Fruit fly (Drosophila melanogaster) whole organism, embryonic: ENCODE measurements around the gene CG43312.

Experiments used
- Adf1 ChIP-seq: fragments of 200-800 bp; sonication (Bioruptor generic); IDR thresholded peaks from 2 replicates; pipeline ENCODE4 v1.3.6; 2022; ENCODE audit warnings: missing biosample characterization, missing genetic modification characterization
- Bteb2 ChIP-seq: fragments of 200-800 bp; sonication (Bioruptor generic); optimal IDR thresholded peaks from 2 replicates; lab custom pipeline; 2016; ENCODE audit warnings: missing biosample characterization, missing genetic modification characterization
- CG10366 ChIP-seq: fragments of 200-800 bp; sonication (Bioruptor generic); IDR thresholded peaks from 2 replicates; pipeline ENCODE4 v1.3.6; 2022; ENCODE audit warnings: missing biosample characterization, missing genetic modification characterization
- CG12219 ChIP-seq: fragments of 200-800 bp; sonication (Bioruptor generic); optimal IDR thresholded peaks from 3 replicates; lab custom pipeline; 2018; ENCODE audit warnings: missing biosample characterization, mild to moderate bottlenecking, missing genetic modification characterization
- CG13424 ChIP-seq: fragments of 200-800 bp; sonication (Bioruptor generic); optimal IDR thresholded peaks from 2 replicates; lab custom pipeline; 2019; ENCODE audit warnings: missing biosample characterization, mild to moderate bottlenecking, missing genetic modification characterization, moderate library complexity
- CG13624 ChIP-seq: fragments of 200-800 bp; sonication (Bioruptor generic); optimal IDR thresholded peaks from 2 replicates; lab custom pipeline; 2016; ENCODE audit warnings: missing biosample characterization, missing genetic modification characterization
- CG14050 ChIP-seq: fragments of 200-800 bp; sonication (Bioruptor generic); IDR thresholded peaks from 3 replicates; pipeline ENCODE4 v1.3.6; 2022; ENCODE audit warnings: missing biosample characterization, missing genetic modification characterization
- CG14667 ChIP-seq: fragments of 200-800 bp; sonication (Bioruptor generic); IDR thresholded peaks from 2 replicates; pipeline ENCODE4 v1.3.6; 2022; ENCODE audit warnings: missing biosample characterization, missing genetic modification characterization
- CG15011 ChIP-seq: fragments of 200-800 bp; sonication (Bioruptor generic); optimal IDR thresholded peaks from 3 replicates; lab custom pipeline; 2018; ENCODE audit warnings: missing biosample characterization, mild to moderate bottlenecking, missing genetic modification characterization
- CG17186 ChIP-seq: fragments of 200-800 bp; sonication (Bioruptor generic); optimal IDR thresholded peaks from 3 replicates; lab custom pipeline; 2017; ENCODE audit warnings: missing biosample characterization, missing genetic modification reagents, missing genetic modification characterization
- CG17912 ChIP-seq: fragments of 200-800 bp; sonication (Bioruptor generic); optimal IDR thresholded peaks from 2 replicates; lab custom pipeline; 2018; ENCODE audit warnings: missing biosample characterization, mild to moderate bottlenecking, missing genetic modification characterization
- CG18764 ChIP-seq: fragments of 200-800 bp; sonication (Bioruptor generic); optimal IDR thresholded peaks from 3 replicates; lab custom pipeline; 2016; ENCODE audit warnings: missing biosample characterization, missing genetic modification characterization
- CG2129 ChIP-seq: fragments of 200-800 bp; sonication (Bioruptor generic); IDR thresholded peaks from 2 replicates; pipeline ENCODE4 v1.3.6; 2022; ENCODE audit warnings: missing biosample characterization, missing genetic modification characterization; ENCODE audit not compliant: partially characterized antibody
- CG2202 ChIP-seq: fragments of 200-800 bp; sonication (Bioruptor generic); optimal IDR thresholded peaks from 2 replicates; lab custom pipeline; 2018; ENCODE audit warnings: missing biosample characterization, mild to moderate bottlenecking, missing genetic modification characterization
- CG31365 ChIP-seq: fragments of 200-800 bp; sonication (Bioruptor generic); optimal IDR thresholded peaks from 2 replicates; lab custom pipeline; 2018; ENCODE audit warnings: missing biosample characterization, mild to moderate bottlenecking, missing genetic modification characterization
- CG3163 ChIP-seq: fragments of 200-800 bp; sonication (Bioruptor generic); optimal IDR thresholded peaks from 3 replicates; lab custom pipeline; 2016; ENCODE audit warnings: missing biosample characterization, missing genetic modification characterization
- CG33213 ChIP-seq: fragments of 200-800 bp; sonication (Bioruptor generic); optimal IDR thresholded peaks from 3 replicates; lab custom pipeline; 2016; ENCODE audit warnings: missing biosample characterization, missing genetic modification characterization
- CG6272 ChIP-seq: fragments of 200-800 bp; sonication (Bioruptor generic); IDR thresholded peaks from 2 replicates; pipeline ENCODE4 v1.3.6; 2022; ENCODE audit warnings: missing biosample characterization, missing genetic modification characterization
- CG6791 ChIP-seq: fragments of 200-800 bp; sonication (Bioruptor generic); IDR thresholded peaks from 3 replicates; pipeline ENCODE4 v1.3.6; 2022; ENCODE audit warnings: missing biosample characterization, missing genetic modification characterization; ENCODE audit not compliant: partially characterized antibody
- CG7372 ChIP-seq: fragments of 200-800 bp; sonication (Bioruptor generic); IDR thresholded peaks from 2 replicates; pipeline ENCODE4 v1.3.6; 2022; ENCODE audit warnings: missing biosample characterization, missing genetic modification characterization
- CG8924 ChIP-seq: fragments of 200-800 bp; optimal IDR thresholded peaks from 3 replicates; lab custom pipeline; 2019; ENCODE audit warnings: missing biosample characterization, mild to moderate bottlenecking, missing genetic modification characterization, moderate library complexity
- CG8944 ChIP-seq: fragments of 200-800 bp; sonication (Bioruptor generic); optimal IDR thresholded peaks from 3 replicates; lab custom pipeline; 2016; ENCODE audit warnings: missing biosample characterization, missing genetic modification characterization
- Chrac-16 ChIP-seq: fragments of 200-800 bp; sonication (Bioruptor generic); optimal IDR thresholded peaks from 3 replicates; lab custom pipeline; 2016; ENCODE audit warnings: missing biosample characterization, missing genetic modification characterization
- Dad ChIP-seq: fragments of 200-800 bp; sonication (Bioruptor generic); optimal IDR thresholded peaks from 3 replicates; lab custom pipeline; 2016; ENCODE audit warnings: missing biosample characterization, missing genetic modification characterization
- E2f1 ChIP-seq: fragments of 200-800 bp; sonication (Bioruptor generic); IDR thresholded peaks from 2 replicates; pipeline ENCODE4 v1.3.6; 2022; ENCODE audit warnings: missing biosample characterization, missing genetic modification characterization
- HHEX ChIP-seq: fragments of 200-800 bp; sonication (Bioruptor generic); optimal IDR thresholded peaks from 3 replicates; lab custom pipeline; 2017; ENCODE audit warnings: missing biosample characterization, mild to moderate bottlenecking, missing genetic modification characterization, missing genetic modification reagents
- HLH3B ChIP-seq: fragments of 200-800 bp; sonication (Bioruptor generic); IDR thresholded peaks from 2 replicates; pipeline ENCODE4 v1.3.6; 2022; ENCODE audit warnings: missing biosample characterization, missing genetic modification characterization
- Hr3 ChIP-seq: fragments of 200-800 bp; sonication (Bioruptor generic); optimal IDR thresholded peaks from 3 replicates; lab custom pipeline; 2016; ENCODE audit warnings: missing biosample characterization, missing genetic modification characterization
- Lim3 ChIP-seq: fragments of 200-800 bp; sonication (Bioruptor generic); IDR thresholded peaks from 2 replicates; pipeline ENCODE4 v1.3.6; 2022; ENCODE audit warnings: missing biosample characterization, missing genetic modification characterization
- Lpt ChIP-seq: fragments of >200 bp; optimal IDR thresholded peaks from 2 replicates; lab custom pipeline; 2018; ENCODE audit warnings: missing biosample characterization, missing genetic modification characterization
- Mad ChIP-seq: fragments of 200-800 bp; sonication (Bioruptor generic); optimal IDR thresholded peaks from 2 replicates; lab custom pipeline; 2016; ENCODE audit warnings: missing biosample characterization, missing genetic modification characterization
- Oli ChIP-seq: fragments of 200-800 bp; sonication (Bioruptor generic); optimal IDR thresholded peaks from 2 replicates; lab custom pipeline; 2018; ENCODE audit warnings: missing biosample characterization, mild to moderate bottlenecking, missing genetic modification characterization, moderate library complexity
- Ptx1 ChIP-seq: fragments of 200-800 bp; sonication (Bioruptor generic); IDR thresholded peaks from 2 replicates; pipeline ENCODE4 v1.3.6; 2022; ENCODE audit warnings: missing biosample characterization, missing genetic modification characterization
- btn ChIP-seq: fragments of 200-800 bp; sonication (Bioruptor generic); optimal IDR thresholded peaks from 2 replicates; lab custom pipeline; 2016; ENCODE audit warnings: missing biosample characterization, missing genetic modification characterization
- crp ChIP-seq, 2 experiments: fragments of 200-800 bp; sonication (Bioruptor generic); optimal IDR thresholded peaks; 2 replicates in 1 of 2; 3 replicates in 1 of 2; lab custom pipeline; 2017; ENCODE audit warnings: missing biosample characterization in 2 of 2, missing genetic modification characterization in 2 of 2, mild to moderate bottlenecking in 1 of 2, moderate library complexity in 1 of 2
- dimm ChIP-seq: fragments of 200-800 bp; sonication (Bioruptor generic); IDR thresholded peaks from 2 replicates; pipeline ENCODE4 v1.3.6; 2022; ENCODE audit warnings: missing biosample characterization, missing genetic modification characterization
- hkb ChIP-seq, 2 experiments: fragments of 200-800 bp in 1 of 2; fragments of >200 bp in 1 of 2; sonication (Bioruptor generic) in 1 of 2; IDR thresholded peaks in 1 of 2; optimal IDR thresholded peaks in 1 of 2; 2 replicates each; pipeline versions ENCODE4 v1.3.6 to Lab custom; 2017 to 2022; ENCODE audit warnings: missing biosample characterization in 1 of 2, missing genetic modification characterization in 1 of 2
- lov ChIP-seq, 2 experiments: fragments of 200-800 bp in 1 of 2; fragments of >200 bp in 1 of 2; sonication (Bioruptor generic) in 1 of 2; IDR thresholded peaks in 1 of 2; optimal IDR thresholded peaks in 1 of 2; 2 replicates in 1 of 2; 3 replicates in 1 of 2; pipeline versions ENCODE4 v1.3.6 to Lab custom; 2017 to 2022; ENCODE audit warnings: missing biosample characterization in 1 of 2, missing genetic modification characterization in 1 of 2
- org-1 ChIP-seq: fragments of 200-800 bp; sonication (Bioruptor generic); optimal IDR thresholded peaks from 2 replicates; lab custom pipeline; 2017; ENCODE audit warnings: missing biosample characterization, missing genetic modification characterization
- pan ChIP-seq, 4 experiments: fragments of >200 bp in 3 of 4; fragments of 200-800 bp in 1 of 4; sonication (Bioruptor generic) in 1 of 4; optimal IDR thresholded peaks in 3 of 4; IDR thresholded peaks in 1 of 4; 2 replicates each; pipeline versions ENCODE4 v1.3.6 to Lab custom; 2017 to 2022; ENCODE audit warnings: missing biosample characterization in 2 of 4, missing genetic modification characterization in 2 of 4, mixed read lengths in 1 of 4
- ranshi ChIP-seq: fragments of 200-800 bp; sonication (Bioruptor generic); IDR thresholded peaks from 2 replicates; pipeline ENCODE4 v1.3.6; 2022; ENCODE audit warnings: missing biosample characterization, missing genetic modification characterization
- repo ChIP-seq: fragments of 200-800 bp; sonication (Bioruptor generic); optimal IDR thresholded peaks from 2 replicates; lab custom pipeline; 2016; ENCODE audit warnings: missing biosample characterization, missing genetic modification characterization
- sisA ChIP-seq: fragments of 200-800 bp; sonication (Bioruptor generic); IDR thresholded peaks from 2 replicates; pipeline ENCODE4 v1.3.6; 2022; ENCODE audit warnings: missing biosample characterization, missing genetic modification characterization
- sqz ChIP-seq: fragments of 200-800 bp; sonication (Bioruptor generic); optimal IDR thresholded peaks from 3 replicates; lab custom pipeline; 2018; ENCODE audit warnings: missing biosample characterization, mild to moderate bottlenecking, missing genetic modification characterization
- sug ChIP-seq: fragments of 200-800 bp; optimal IDR thresholded peaks from 2 replicates; lab custom pipeline; 2019; ENCODE audit warnings: missing biosample characterization, mild to moderate bottlenecking, missing genetic modification characterization, moderate library complexity
- tll ChIP-seq, 2 experiments: fragments of 200-800 bp in 1 of 2; fragments of >200 bp in 1 of 2; sonication (Bioruptor generic) in 1 of 2; optimal IDR thresholded peaks; 2 replicates each; lab custom pipeline; 2017 to 2019; ENCODE audit warnings: missing biosample characterization in 2 of 2, missing genetic modification characterization in 2 of 2, mild to moderate bottlenecking in 1 of 2, moderate library complexity in 1 of 2
- vfl ChIP-seq: fragments of 200-800 bp; sonication (Bioruptor generic); optimal IDR thresholded peaks from 2 replicates; lab custom pipeline; 2016; ENCODE audit warnings: missing biosample characterization, missing genetic modification characterization
- yki ChIP-seq: fragments of >200 bp; optimal IDR thresholded peaks from 3 replicates; lab custom pipeline; 2018

The CG43312 gene

DNA sequence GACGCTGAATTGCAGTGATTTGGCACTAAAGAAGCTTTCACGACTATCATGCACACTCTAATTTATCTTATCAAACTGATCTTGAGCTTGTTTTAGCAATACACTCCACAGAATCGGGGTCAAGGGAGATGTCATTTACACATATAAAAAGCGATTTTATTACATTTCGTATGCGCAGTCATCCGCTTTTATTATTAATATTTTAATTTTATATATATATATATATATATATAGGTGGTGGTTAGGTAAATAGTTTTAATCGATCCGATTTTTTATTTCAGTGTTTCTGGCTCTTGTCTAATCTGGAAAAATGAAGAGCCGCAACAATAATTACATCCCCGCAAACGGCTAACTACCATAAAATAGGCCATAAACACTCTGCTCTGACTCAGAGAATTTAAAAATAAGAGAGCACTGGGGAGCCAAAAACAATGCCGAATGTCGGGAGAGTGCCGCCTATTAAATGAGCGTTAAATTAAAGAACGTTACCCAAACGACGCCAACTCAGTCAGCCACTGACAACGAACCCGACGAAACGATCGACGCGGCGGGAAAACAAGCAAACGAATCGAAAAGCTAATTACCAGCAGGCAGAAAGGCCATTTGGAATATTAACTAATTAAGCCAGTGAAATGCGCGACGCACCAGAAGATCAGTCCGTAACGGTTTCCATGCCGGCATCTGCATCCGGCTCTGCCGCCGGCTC lies 29.7 kb upstream of the CG43312 start (continued):
- peak; percentile 92 for TF ChIP-seq sug (tag; lab: Kevin White, UChicago)
- no peak for TF ChIP-seq CG13624 (GFP tag; lab: Kevin White, UChicago)
- TF ChIP-seq HHEX (GFP tag; lab: Kevin White, UChicago): peak; percentile 59
- TF ChIP-seq tll (GFP tag; optimal IDR thresholded peaks at IDR 0.05; lab: Kevin White, UChicago): no peak
- no peak for TF ChIP-seq Chrac-16 (GFP tag; lab: Kevin White, UChicago)
- peak; percentile 19; the same call in 1 of the 2 replicates for TF ChIP-seq CG6272 (GFP tag; lab: Robert Waterston, UW)
- 0 out of 3 replicates have a peak, but pooled peaks have one; percentile 32 for TF ChIP-seq CG14050 (GFP tag; lab: Robert Waterston, UW)
- no peak for TF ChIP-seq sqz (GFP tag; lab: Kevin White, UChicago)
- TF ChIP-seq CG12219 (GFP tag; lab: Kevin White, UChicago): no peak
- no peak for TF ChIP-seq Mad
- TF ChIP-seq CG8944 (GFP tag; lab: Kevin White, UChicago): no peak
- no peak for TF ChIP-seq hkb (optimal IDR thresholded peaks at IDR 0.05; lab: Kevin White, UChicago)
- TF ChIP-seq hkb (GFP tag; IDR thresholded peaks at IDR 0.05; lab: Robert Waterston, UW): peak; percentile 54
- TF ChIP-seq pan (optimal IDR thresholded peaks at IDR 0.05; lab: Kevin White, UChicago): no peak
- TF ChIP-seq pan (GFP tag; optimal IDR thresholded peaks at IDR 0.05 in 1 of 2, IDR thresholded peaks at IDR 0.05 in 1 of 2): peak in 1 of 2 experiments; percentile 46
- no peak for TF ChIP-seq CG3163 (GFP tag; lab: Kevin White, UChicago)
- TF ChIP-seq Dad (GFP tag; lab: Kevin White, UChicago): no peak
- peak; percentile 62 for TF ChIP-seq Ptx1
- TF ChIP-seq vfl: no peak
- no peak for TF ChIP-seq Lim3
- no peak for TF ChIP-seq org-1 (GFP tag; lab: Kevin White, UChicago)
- TF ChIP-seq CG13424 (tag; lab: Kevin White, UChicago): peak; percentile 69
- TF ChIP-seq CG14667: no peak
- no peak for TF ChIP-seq CG17912 (GFP tag; lab: Kevin White, UChicago)
- TF ChIP-seq repo (GFP tag; lab: Kevin White, UChicago): no peak
- no peak for TF ChIP-seq btn (GFP tag; lab: Kevin White, UChicago)
- no peak for TF ChIP-seq CG17186
- peak; percentile 57 for TF ChIP-seq CG10366 (GFP tag; lab: Robert Waterston, UW)
- no peak for TF ChIP-seq CG2129 (GFP tag; lab: Robert Waterston, UW)
- TF ChIP-seq lov (optimal IDR thresholded peaks at IDR 0.05; lab: Kevin White, UChicago): no peak
- no peak for TF ChIP-seq lov (GFP tag; IDR thresholded peaks at IDR 0.05; lab: Robert Waterston, UW)
- no peak for TF ChIP-seq CG31365 (tag; lab: Kevin White, UChicago)
- no peak for TF ChIP-seq CG6791 (GFP tag; lab: Robert Waterston, UW)
- peak; percentile 33; the same call in 1 of the 2 replicates for TF ChIP-seq CG7372 (GFP tag; lab: Robert Waterston, UW)
- TF ChIP-seq CG18764 (GFP tag; lab: Kevin White, UChicago): no peak
- TF ChIP-seq Lpt (GFP tag; lab: Kevin White, UChicago): no peak
- TF ChIP-seq CG2202: no peak
- TF ChIP-seq Adf1 (GFP tag; lab: Robert Waterston, UW): no peak
- TF ChIP-seq Bteb2 (GFP tag; lab: Kevin White, UChicago): no peak
- peak; percentile 5 for TF ChIP-seq CG15011 (GFP tag; lab: Kevin White, UChicago)
- no peak for TF ChIP-seq yki (lab: Kevin White, UChicago)
- TF ChIP-seq crp (GFP tag; optimal IDR thresholded peaks at IDR 0.05; lab: Kevin White, UChicago): no peak
- no peak for TF ChIP-seq CG33213 (GFP tag; lab: Kevin White, UChicago)
- TF ChIP-seq Hr3 (GFP tag; lab: Kevin White, UChicago): peak; percentile 56
- TF ChIP-seq E2f1 (GFP tag; lab: Robert Waterston, UW): no peak; the same call in 1 of the 2 replicates
- TF ChIP-seq dimm (GFP tag; lab: Robert Waterston, UW): no peak
- peak; percentile 58; the same call in 1 of the 2 replicates for TF ChIP-seq ranshi
- TF ChIP-seq Oli (tag; lab: Kevin White, UChicago): peak; percentile 45
- peak; percentile 10; the same call in 1 of the 2 replicates for TF ChIP-seq sisA
- TF ChIP-seq CG8924 (tag; lab: Kevin White, UChicago): peak; percentile 66
- TF ChIP-seq HLH3B (GFP tag; lab: Robert Waterston, UW): peak; percentile 50; the same call in 1 of the 2 replicates
